Worm (Caenorhabditis elegans) whole organism, L4 larva: Measurements from ENCODE around the gene sdc-3.

Experiments
- D1046.2 ChIP-seq: fragments of 200-800 bp; sonication (Bioruptor generic); IDR thresholded peaks from 2 replicates; pipeline ENCODE4 v1.3.6; 2022; ENCODE audit warnings: missing genetic modification characterization, missing compliant biosample characterization
- F26F4.8 ChIP-seq: fragments of 200-800 bp; sonication (Bioruptor generic); conservative IDR thresholded peaks from 2 replicates; pipeline ENCODE4 v1.3.6; 2022; ENCODE audit warnings: missing genetic modification characterization, missing compliant biosample characterization
- F44E2.7 ChIP-seq: fragments of 200-800 bp; sonication (Bioruptor generic); IDR thresholded peaks from 2 replicates; pipeline ENCODE4 v2.1.2; 2022; ENCODE audit warnings: missing genetic modification characterization, missing compliant biosample characterization
- F49E8.2 ChIP-seq: sonication (generic microtip); optimal IDR thresholded peaks from 2 replicates; lab custom pipeline; 2016; ENCODE audit warnings: missing compliant biosample characterization, mild to moderate bottlenecking, missing genetic modification characterization, borderline replicate concordance
- T20F7.1 ChIP-seq: fragments of 200-800 bp; sonication (Bioruptor generic); optimal IDR thresholded peaks from 2 replicates; lab custom pipeline; 2018; ENCODE audit warnings: mild to moderate bottlenecking, missing genetic modification characterization, missing compliant biosample characterization
- Y105C5A.15 ChIP-seq: fragments of 200-800 bp; sonication (Bioruptor generic); IDR thresholded peaks from 2 replicates; pipeline ENCODE4 v1.3.6; 2022; ENCODE audit warnings: missing genetic modification characterization, missing compliant biosample characterization
- Y48G9A.11 ChIP-seq: fragments of 200-800 bp; sonication (Bioruptor generic); IDR thresholded peaks from 2 replicates; pipeline ENCODE4 v1.3.6; 2022; ENCODE audit warnings: missing genetic modification reagents, missing genetic modification characterization, missing compliant biosample characterization
- Y5F2A.4 ChIP-seq: fragments of 200-800 bp; sonication (Bioruptor generic); optimal IDR thresholded peaks from 2 replicates; lab custom pipeline; 2018; ENCODE audit warnings: mild to moderate bottlenecking, missing genetic modification characterization, missing compliant biosample characterization
- ZK546.5 ChIP-seq, 2 experiments: sonication (generic microtip); optimal IDR thresholded peaks; 2 replicates each; lab custom pipeline; 2017; ENCODE audit warnings: missing biosample characterization in 2 of 2, missing genetic modification characterization in 2 of 2
- aha-1 ChIP-seq: fragments of 150-350 bp; peaks from one replicate; lab custom pipeline; 2014; ENCODE audit warnings: missing biosample characterization, missing genetic modification characterization
- aly-2 ChIP-seq: sonication (generic microtip); optimal IDR thresholded peaks from 2 replicates; lab custom pipeline; 2018; ENCODE audit warnings: missing biosample characterization, missing genetic modification characterization
- ama-1 ChIP-seq: fragments of 150-350 bp; optimal IDR thresholded peaks from 2 replicates; lab custom pipeline; 2014; ENCODE audit warnings: inconsistent platforms, mixed read lengths
- attf-4 ChIP-seq: sonication (generic microtip); optimal IDR thresholded peaks from 3 replicates; lab custom pipeline; 2017; ENCODE audit warnings: missing biosample characterization, missing genetic modification characterization
- ceh-20 ChIP-seq: fragments of 200-800 bp; sonication (Bioruptor generic); IDR thresholded peaks from 2 replicates; pipeline ENCODE4 v1.3.6; 2022; ENCODE audit warnings: missing genetic modification reagents, missing genetic modification characterization, missing compliant biosample characterization
- ceh-28 ChIP-seq: fragments of 150-350 bp; optimal IDR thresholded peaks from 2 replicates; lab custom pipeline; 2014; ENCODE audit warnings: missing biosample characterization, missing genetic modification reagents, missing genetic modification characterization
- ceh-82 ChIP-seq: sonication (generic microtip); optimal IDR thresholded peaks from 2 replicates; lab custom pipeline; 2017; ENCODE audit warnings: missing biosample characterization, missing genetic modification characterization
- ctbp-1 ChIP-seq: fragments of 200-800 bp; sonication (Bioruptor generic); IDR thresholded peaks from 2 replicates; pipeline ENCODE4 v1.3.6; 2022; ENCODE audit warnings: missing genetic modification reagents, missing genetic modification characterization, missing compliant biosample characterization
- daf-12 ChIP-seq: fragments of 150-350 bp; optimal IDR thresholded peaks from 2 replicates; lab custom pipeline; 2014; ENCODE audit warnings: missing biosample characterization, missing genetic modification reagents, missing genetic modification characterization
- daf-16 ChIP-seq, 3 experiments: sonication (generic microtip); optimal IDR thresholded peaks; 2 replicates each; lab custom pipeline; 2016 to 2017; ENCODE audit warnings: missing genetic modification characterization in 3 of 3, missing genetic modification reagents in 3 of 3, mild to moderate bottlenecking in 2 of 3, missing compliant biosample characterization in 2 of 3, missing biosample characterization in 1 of 3, moderate library complexity in 1 of 3
- daf-8 ChIP-seq: fragments of 200-800 bp; sonication (Bioruptor generic); IDR thresholded peaks from 2 replicates; pipeline ENCODE4 v1.3.6; 2022; ENCODE audit warnings: missing genetic modification characterization, missing compliant biosample characterization
- dmd-9 ChIP-seq: fragments of 200-800 bp; sonication (Bioruptor generic); IDR thresholded peaks from 2 replicates; pipeline ENCODE4 v1.3.6; 2022; ENCODE audit warnings: missing genetic modification reagents, missing genetic modification characterization, missing compliant biosample characterization
- fkh-10 ChIP-seq: fragments of 150-350 bp; optimal IDR thresholded peaks from 2 replicates; lab custom pipeline; 2014; ENCODE audit warnings: missing biosample characterization, missing genetic modification reagents, missing genetic modification characterization
- fos-1 ChIP-seq: fragments of 150-350 bp; optimal IDR thresholded peaks from 2 replicates; lab custom pipeline; 2014; ENCODE audit warnings: missing biosample characterization, missing genetic modification characterization
- gei-8 ChIP-seq: fragments of 200-800 bp; sonication (Bioruptor generic); optimal IDR thresholded peaks from 2 replicates; lab custom pipeline; 2018; ENCODE audit warnings: mild to moderate bottlenecking, missing genetic modification characterization, missing compliant biosample characterization
- hif-1 ChIP-seq, 2 experiments: sonication (generic microtip); optimal IDR thresholded peaks; 2 replicates each; lab custom pipeline; 2016 to 2017; ENCODE audit warnings: missing compliant biosample characterization in 2 of 2, missing genetic modification characterization in 2 of 2, missing genetic modification reagents in 2 of 2, missing genotype in 2 of 2, mild to moderate bottlenecking in 1 of 2
- hlh-11 ChIP-seq: fragments of 200-800 bp; sonication (Bioruptor generic); optimal IDR thresholded peaks from 2 replicates; lab custom pipeline; 2018; ENCODE audit warnings: mild to moderate bottlenecking, missing genetic modification characterization, missing compliant biosample characterization
- hlh-30 ChIP-seq: sonication (generic microtip); optimal IDR thresholded peaks from 2 replicates; lab custom pipeline; 2017; ENCODE audit warnings: antibody characterized with exemption, mild to moderate bottlenecking, missing genetic modification characterization, missing compliant biosample characterization; ENCODE audit not compliant: insufficient read depth
- hmg-1.1 ChIP-seq: fragments of 200-800 bp; sonication (Bioruptor generic); IDR thresholded peaks from 2 replicates; pipeline ENCODE4 v1.3.6; 2022; ENCODE audit warnings: missing genetic modification reagents, missing genetic modification characterization, missing compliant biosample characterization
- lin-13 ChIP-seq: fragments of 150-350 bp; optimal IDR thresholded peaks from 2 replicates; lab custom pipeline; 2014; ENCODE audit warnings: missing biosample characterization, missing genetic modification reagents, missing genetic modification characterization
- madf-5 ChIP-seq, 2 experiments: fragments of 200-800 bp; sonication (Bioruptor generic); IDR thresholded peaks; 2 replicates each; pipeline ENCODE4 v1.3.6; 2022; ENCODE audit warnings: missing compliant biosample characterization in 2 of 2, missing genetic modification characterization in 2 of 2
- madf-9 ChIP-seq: fragments of 200-800 bp; sonication (Bioruptor generic); conservative IDR thresholded peaks from 2 replicates; pipeline ENCODE4 v1.3.6; 2022; ENCODE audit warnings: missing genetic modification reagents, missing genetic modification characterization, missing compliant biosample characterization
- mdt-29 ChIP-seq: fragments of 200-800 bp; sonication (Bioruptor generic); IDR thresholded peaks from 2 replicates; pipeline ENCODE4 v1.3.6; 2022; ENCODE audit warnings: missing genetic modification reagents, missing genetic modification characterization, missing compliant biosample characterization
- mes-2 ChIP-seq: sonication (generic microtip); optimal IDR thresholded peaks from 2 replicates; lab custom pipeline; 2016; ENCODE audit warnings: missing genotype, mild to moderate bottlenecking, missing genetic modification characterization, missing compliant biosample characterization; ENCODE audit not compliant: poor library complexity, severe bottlenecking
- mxl-2 ChIP-seq: fragments of 200-800 bp; sonication (Bioruptor generic); conservative IDR thresholded peaks from 2 replicates; pipeline ENCODE4 v1.3.6; 2022; ENCODE audit warnings: missing genetic modification reagents, missing genetic modification characterization, missing compliant biosample characterization
- nhr-10 ChIP-seq: fragments of 150-350 bp; optimal IDR thresholded peaks from 2 replicates; lab custom pipeline; 2014; ENCODE audit warnings: missing biosample characterization, missing genetic modification characterization
- nhr-102 ChIP-seq: sonication (generic microtip); optimal IDR thresholded peaks from 2 replicates; lab custom pipeline; 2016; ENCODE audit warnings: mild to moderate bottlenecking, missing genetic modification characterization, moderate library complexity, missing compliant biosample characterization
- nhr-42 ChIP-seq: fragments of 200-800 bp; sonication (Bioruptor generic); IDR thresholded peaks from 2 replicates; pipeline ENCODE4 v1.3.6; 2022; ENCODE audit warnings: missing genetic modification characterization, missing compliant biosample characterization
- nhr-48 ChIP-seq: sonication (generic microtip); optimal IDR thresholded peaks from 2 replicates; lab custom pipeline; 2016; ENCODE audit warnings: mild to moderate bottlenecking, missing genetic modification characterization, missing compliant biosample characterization
- nhr-6 ChIP-seq: fragments of 150-350 bp; optimal IDR thresholded peaks from 2 replicates; lab custom pipeline; 2014; ENCODE audit warnings: missing biosample characterization, missing genetic modification characterization
- nhr-77 ChIP-seq: fragments of 150-350 bp; optimal IDR thresholded peaks from 2 replicates; lab custom pipeline; 2014; ENCODE audit warnings: missing biosample characterization, missing genetic modification characterization
- set-16 ChIP-seq: fragments of 200-800 bp; sonication (Bioruptor generic); IDR thresholded peaks from 2 replicates; pipeline ENCODE4 v1.3.6; 2022; ENCODE audit warnings: missing genetic modification reagents, missing genetic modification characterization, missing compliant biosample characterization
- snpc-1.2 ChIP-seq: fragments of 200-800 bp; sonication (Bioruptor generic); IDR thresholded peaks from 2 replicates; pipeline ENCODE4 v1.3.6; 2022; ENCODE audit warnings: missing genetic modification reagents, missing genetic modification characterization, missing compliant biosample characterization
- snpc-4 ChIP-seq: fragments of 150-350 bp; optimal IDR thresholded peaks from 2 replicates; lab custom pipeline; 2014; ENCODE audit warnings: missing biosample characterization, missing genetic modification characterization
- spr-3 ChIP-seq: fragments of 200-800 bp; sonication (Bioruptor generic); optimal IDR thresholded peaks from 2 replicates; lab custom pipeline; 2018; ENCODE audit warnings: mild to moderate bottlenecking, missing genetic modification characterization, missing compliant biosample characterization
- unc-39 ChIP-seq: sonication (generic microtip); optimal IDR thresholded peaks from 2 replicates; lab custom pipeline; 2017; ENCODE audit warnings: missing biosample characterization, missing genetic modification characterization
- vab-7 ChIP-seq: fragments of 200-800 bp; sonication (Bioruptor generic); IDR thresholded peaks from 2 replicates; pipeline ENCODE4 v1.3.6; 2022; ENCODE audit warnings: missing genetic modification reagents, missing genetic modification characterization, missing compliant biosample characterization
- zfp-3 ChIP-seq: fragments of 200-800 bp; sonication (Bioruptor generic); conservative IDR thresholded peaks from 2 replicates; pipeline ENCODE4 v1.3.6; 2022; ENCODE audit warnings: missing genetic modification reagents, missing genetic modification characterization, missing compliant biosample characterization
- zip-2 ChIP-seq: fragments of 150-350 bp; optimal IDR thresholded peaks from 2 replicates; lab custom pipeline; 2014; ENCODE audit warnings: missing biosample characterization, missing genetic modification characterization

Gene sdc-3

DNA sequence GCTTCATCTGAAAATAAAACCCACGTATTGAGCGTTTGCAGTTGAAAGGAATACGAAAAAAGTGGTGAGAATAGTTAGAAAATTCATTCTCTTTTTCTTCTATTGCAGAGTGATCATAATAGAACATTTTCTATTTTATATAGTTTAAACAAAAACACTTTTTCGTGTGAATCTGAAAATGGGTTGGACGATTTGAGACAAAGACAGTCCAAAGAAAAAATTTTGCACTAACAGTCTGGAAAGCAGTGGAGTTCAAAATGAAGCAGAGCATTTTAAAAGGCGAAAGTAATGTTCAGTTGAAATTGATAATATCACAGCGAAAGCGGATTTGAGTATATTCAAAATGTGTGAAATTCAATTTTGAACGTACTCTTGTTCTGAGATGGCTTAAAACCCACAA, 40.6 kb upstream of the sdc-3 start, which contains the start of gene C01G10.18:
C01G10.18 (minus strand) TSS at position 101 of the 400 bp plus-strand sequence.
- TF ChIP-seq nhr-10: no peak
- TF ChIP-seq hmg-1.1 (GFP tag; lab: Robert Waterston, UW): no peak
- no peak for TF ChIP-seq nhr-48 (tag; lab: Kevin White, UChicago)
- no peak for TF ChIP-seq zip-2
- no peak for TF ChIP-seq nhr-42 (GFP tag; lab: Robert Waterston, UW)
- TF ChIP-seq ceh-20 (GFP tag; lab: Robert Waterston, UW): no peak
- TF ChIP-seq daf-8 (GFP tag; lab: Robert Waterston, UW): no peak
- no peak for TF ChIP-seq daf-16 (GFP tag; optimal IDR thresholded peaks at IDR 0.05; lab: Kevin White, UChicago)
- TF ChIP-seq daf-16 (tag; optimal IDR thresholded peaks at IDR 0.05; lab: Kevin White, UChicago): no peak
- no peak for TF ChIP-seq D1046.2 (GFP tag; lab: Robert Waterston, UW)
- no peak for TF ChIP-seq set-16 (GFP tag; lab: Robert Waterston, UW)
- TF ChIP-seq fos-1 (tag; lab: Kevin White, UChicago): no peak
- TF ChIP-seq nhr-6 (tag; lab: Kevin White, UChicago): no peak
- no peak for TF ChIP-seq gei-8 (GFP tag; lab: Kevin White, UChicago)
- no peak for TF ChIP-seq fkh-10
- no peak for TF ChIP-seq zfp-3 (GFP tag; lab: Robert Waterston, UW)
- TF ChIP-seq Y5F2A.4: no peak
- TF ChIP-seq ctbp-1: no peak
- no peak for TF ChIP-seq lin-13 (GFP tag; lab: Kevin White, UChicago)

DNA sequence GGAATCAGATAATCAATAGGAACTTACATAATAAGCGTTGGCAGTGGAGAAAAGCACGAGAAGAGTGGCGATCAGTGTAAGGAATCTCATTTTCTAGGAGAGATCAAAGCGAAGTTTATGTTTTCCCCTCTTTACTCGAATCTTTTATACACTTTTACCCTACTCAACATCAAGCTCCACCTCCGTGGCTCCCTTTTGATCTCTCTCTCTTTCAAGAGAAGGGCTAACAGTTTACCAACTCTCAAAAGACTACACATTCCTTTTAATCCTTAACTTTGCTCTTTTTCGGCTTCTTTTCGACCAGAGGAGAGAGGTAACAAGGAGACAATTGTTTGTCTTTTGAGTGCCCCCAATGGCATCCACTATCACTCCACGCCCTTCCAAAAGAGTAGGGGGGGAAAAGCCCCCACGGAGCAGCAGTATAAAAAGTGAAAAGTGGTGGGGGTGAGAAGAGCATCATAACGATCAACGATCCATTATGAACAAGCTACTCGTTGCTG, 39.2 kb upstream of the sdc-3 start, which contains the start of the genes C01G10.15 and C01G10.6:
C01G10.15 (minus strand) TSS at position 101 of the 500 bp plus-strand sequence.
C01G10.6 (plus strand) TSS at position 450 of the 500 bp plus-strand sequence.
- TF ChIP-seq ama-1: no peak
- no peak for TF ChIP-seq madf-5 (GFP tag; IDR thresholded peaks at IDR 0.05; lab: Robert Waterston, UW)
- TF ChIP-seq zfp-3 (GFP tag; lab: Robert Waterston, UW): no peak
- no peak for TF ChIP-seq unc-39 (tag; lab: Kevin White, UChicago)
- no peak for TF ChIP-seq hlh-30 (tag; lab: Kevin White, UChicago)
- no peak for TF ChIP-seq set-16 (GFP tag; lab: Robert Waterston, UW)
- no peak for TF ChIP-seq nhr-48 (tag; lab: Kevin White, UChicago)
- no peak for TF ChIP-seq mdt-29 (GFP tag; lab: Robert Waterston, UW)
- TF ChIP-seq Y48G9A.11 (GFP tag; lab: Robert Waterston, UW): no peak
- no peak for TF ChIP-seq nhr-77
- TF ChIP-seq fos-1 (tag; lab: Kevin White, UChicago): no peak
- no peak for TF ChIP-seq attf-4 (tag; lab: Kevin White, UChicago)
- no peak for TF ChIP-seq aly-2
- no peak for TF ChIP-seq mes-2

DNA sequence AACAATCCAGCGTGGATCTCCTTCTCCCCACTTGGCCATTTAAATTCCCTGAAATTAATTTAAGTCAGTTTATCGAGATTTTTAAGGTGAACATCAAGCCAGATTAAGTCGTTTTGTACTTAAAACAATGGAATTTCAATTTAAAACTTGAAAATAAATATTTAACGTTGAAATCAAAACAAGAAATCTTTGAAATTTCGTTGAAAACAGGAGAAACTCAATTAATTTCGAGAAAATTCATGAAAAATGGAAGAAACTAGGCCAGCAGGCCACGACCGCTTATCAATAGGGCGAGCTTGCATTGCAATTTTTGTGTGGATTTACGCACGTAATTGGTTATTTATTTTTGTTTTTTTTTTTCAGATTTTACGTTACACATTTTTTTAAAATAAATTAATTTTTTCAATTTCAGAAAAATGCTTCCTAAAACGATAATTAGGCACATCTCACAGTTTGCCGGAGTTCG, 37.4 kb upstream of the sdc-3 start, which contains the start of the genes ahsa-1 and C01G10.7:
ahsa-1 (minus strand) TSS at position 51 of the 466 bp plus-strand sequence.
C01G10.7 (plus strand) TSS at position 413 of the 466 bp plus-strand sequence.
- no peak for TF ChIP-seq Y5F2A.4
- peak in 1 of 2 experiments; percentile 72 for TF ChIP-seq daf-16 (GFP tag; optimal IDR thresholded peaks at IDR 0.05; lab: Kevin White, UChicago)
- no peak for TF ChIP-seq daf-16 (tag; optimal IDR thresholded peaks at IDR 0.05; lab: Kevin White, UChicago)
- peak; percentile 56 for TF ChIP-seq F49E8.2
- TF ChIP-seq vab-7 (GFP tag; lab: Robert Waterston, UW): peak; percentile 49; the same call in 1 of the 2 replicates
- TF ChIP-seq hif-1 (tag; optimal IDR thresholded peaks at IDR 0.05; lab: Kevin White, UChicago): peak; percentile 60 to 98
- TF ChIP-seq F26F4.8 (GFP tag; lab: Robert Waterston, UW): no peak
- no peak for TF ChIP-seq nhr-102
- peak; percentile 98 for TF ChIP-seq aha-1
- no peak for TF ChIP-seq ceh-82 (tag; lab: Kevin White, UChicago)
- peak; percentile 86 for TF ChIP-seq dmd-9 (GFP tag; lab: Robert Waterston, UW)
- TF ChIP-seq aly-2: no peak
- TF ChIP-seq spr-3: no peak
- TF ChIP-seq T20F7.1 (GFP tag; lab: Kevin White, UChicago): peak; percentile 87
- TF ChIP-seq F44E2.7 (GFP tag; lab: Robert Waterston, UW): no peak
- peak; percentile 75 for TF ChIP-seq madf-9 (GFP tag; lab: Robert Waterston, UW)
- TF ChIP-seq snpc-1.2: no peak
- TF ChIP-seq daf-12: no peak
- no peak for TF ChIP-seq snpc-4
- no peak for TF ChIP-seq ZK546.5 (tag; optimal IDR thresholded peaks at IDR 0.05; lab: Kevin White, UChicago)
- no peak for TF ChIP-seq Y105C5A.15 (GFP tag; lab: Robert Waterston, UW)
- no peak for TF ChIP-seq ceh-28 (tag; lab: Kevin White, UChicago)
- peak; percentile 74 for TF ChIP-seq hlh-11 (tag; lab: Kevin White, UChicago)
- TF ChIP-seq mxl-2 (GFP tag; lab: Robert Waterston, UW): no peak
